Fruit fly (Drosophila melanogaster): Measurements from ENCODE around the gene Rat1.

dm6 chr2L:6916345-6916744 is 8.5 kb downstream of the Rat1 start, which contains the start of gene CG32829:
- TF ChIP-seq hbn (GFP tag; IDR thresholded peaks at IDR 0.05; ENCODE audit: partially characterized antibody) (no peak), CG11560 (tag; IDR thresholded peaks at IDR 0.05) (no peak), CG8089 (GFP tag; optimal IDR thresholded peaks at IDR 0.05) (no peak), dmrt11E (tag; optimal IDR thresholded peaks at IDR 0.05) (no peak), nau (GFP tag; optimal IDR thresholded peaks at IDR 0.05) (no peak), oc (tag; optimal IDR thresholded peaks at IDR 0.05) (no peak), ftz-f1 (GFP tag; optimal IDR thresholded peaks at IDR 0.05) (no peak), sisA (GFP tag; IDR thresholded peaks at IDR 0.05) (no peak)
